Fruit fly (Drosophila melanogaster) S2 (cell line): ENCODE data around the gene CG7333.

Source experiments
- CG8478 ChIP-seq: fragments of >200 bp; optimal IDR thresholded peaks from 2 replicates; lab custom pipeline; 2018
- CTCF ChIP-seq, 2 experiments: fragments of >200 bp; optimal IDR thresholded peaks; 2 replicates each; lab custom pipeline; 2018

- no peak for TF ChIP-seq CG8478 (lab: Kevin White, UChicago)
- TF ChIP-seq CTCF (optimal IDR thresholded peaks at IDR 0.05; lab: Kevin White, UChicago) = no peak
These were observed 18.6 kb upstream of the CG7333 start for dm6 chr3R:19581829-19582228.
